Fruit fly (Drosophila melanogaster): ENCODE measurements around the gene CG9360.

Gene CG9360

DNA sequence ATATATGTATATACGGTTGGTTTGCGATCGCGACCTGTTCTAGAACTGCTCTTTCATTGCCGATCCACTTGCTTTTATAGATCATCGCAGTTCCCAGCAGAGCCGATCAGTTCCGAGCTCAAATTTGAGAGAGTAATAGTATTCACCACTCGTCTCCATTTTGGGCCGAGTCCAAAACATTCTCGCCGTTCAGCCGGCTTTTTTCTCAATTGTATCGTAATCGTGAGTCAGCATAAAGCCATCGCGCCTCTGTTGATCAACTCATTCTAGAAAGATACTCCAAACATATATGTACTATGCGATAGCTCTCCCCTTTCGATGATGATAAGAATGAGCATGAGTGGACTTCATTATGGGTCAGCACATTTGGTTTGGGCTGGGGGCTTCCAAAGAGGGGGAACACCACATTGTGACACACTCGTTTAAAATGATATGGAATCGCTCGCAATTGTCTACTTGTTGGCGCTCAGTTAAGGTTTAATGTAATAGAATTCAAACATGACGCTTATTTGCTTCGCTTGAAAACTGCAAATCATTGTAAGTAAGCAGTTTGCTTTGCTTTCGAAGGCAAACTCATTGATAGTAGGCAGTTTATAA, at the start of gene CG9360:
CG9360 (minus strand) TSS at position 51 of the 597 bp plus-strand sequence.
- no peak for TF ChIP-seq insv (optimal IDR thresholded peaks at IDR 0.05)
- TF ChIP-seq Myc (optimal IDR thresholded peaks at IDR 0.05) = no peak
- no peak for TF ChIP-seq psq (optimal IDR thresholded peaks at IDR 0.05)
- no peak for TF ChIP-seq h (optimal IDR thresholded peaks at IDR 0.05)
- no peak for TF ChIP-seq ttk (optimal IDR thresholded peaks at IDR 0.05)
- no peak for TF ChIP-seq Sin3A (optimal IDR thresholded peaks at IDR 0.05)

DNA sequence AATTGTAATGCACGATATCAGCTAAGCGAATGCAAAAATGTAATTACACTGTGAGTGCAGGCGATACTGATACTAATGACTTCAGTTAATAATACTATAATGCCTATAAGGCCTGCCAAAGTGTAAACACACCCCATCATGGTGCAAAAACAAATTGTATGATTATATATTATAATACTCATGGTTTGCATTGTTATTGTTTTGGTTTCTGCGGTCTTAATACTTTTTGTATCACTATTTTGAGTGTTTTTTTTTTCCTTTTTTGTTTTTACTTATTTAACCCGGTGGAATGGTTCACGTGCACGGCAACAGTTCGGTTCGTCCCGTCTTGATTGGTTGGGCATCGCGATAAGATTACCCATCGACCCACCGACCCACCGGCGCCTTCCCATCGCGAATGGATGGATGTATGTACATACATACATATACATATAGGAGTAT, 49.4 kb upstream of the CG9360 start:
- TF ChIP-seq insv (optimal IDR thresholded peaks at IDR 0.05) (no peak), psq (optimal IDR thresholded peaks at IDR 0.05) (no peak), h (optimal IDR thresholded peaks at IDR 0.05) (no peak), Myc (optimal IDR thresholded peaks at IDR 0.05) (no peak), Sin3A (optimal IDR thresholded peaks at IDR 0.05) (no peak), ttk (optimal IDR thresholded peaks at IDR 0.05) (no peak)

- TF ChIP-seq insv (optimal IDR thresholded peaks at IDR 0.05) = no peak
These were observed 48.4 kb upstream of the CG9360 start for dm6 chrX:11812828-11813227.

dm6 chrX:11806867-11807747, 42.7 kb upstream of the CG9360 start, which contains the start of gene Hsc70-3:
TSS of gene Hsc70-3 (minus strand) at chrX:11807117.
- peak; percentile 95 for TF ChIP-seq psq (optimal IDR thresholded peaks at IDR 0.05)
- TF ChIP-seq Sin3A (optimal IDR thresholded peaks at IDR 0.05) = no peak

DNA sequence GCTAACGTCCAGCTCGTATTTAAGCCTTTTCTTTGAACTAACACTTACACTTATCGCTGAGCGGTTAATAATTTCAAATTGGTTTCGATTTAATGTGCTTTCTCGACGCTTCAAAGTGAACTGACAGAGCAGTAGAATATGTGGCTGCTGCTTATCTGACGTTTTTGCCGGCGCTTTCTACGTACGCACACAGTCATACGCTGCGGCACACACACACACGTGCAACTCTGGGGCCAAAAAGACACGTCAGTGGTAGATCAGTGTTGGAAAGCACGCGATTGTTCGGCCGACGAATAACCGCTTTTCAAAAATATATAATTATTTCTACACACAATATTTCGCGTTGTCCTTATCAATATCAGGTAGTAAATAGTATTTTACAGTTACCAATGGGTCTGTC, 41.8 kb upstream of the CG9360 start:
- TF ChIP-seq Sin3A (optimal IDR thresholded peaks at IDR 0.05) (no peak), psq (optimal IDR thresholded peaks at IDR 0.05) (no peak), h (optimal IDR thresholded peaks at IDR 0.05) (no peak), Myc (optimal IDR thresholded peaks at IDR 0.05) (no peak), insv (optimal IDR thresholded peaks at IDR 0.05) (no peak), ttk (optimal IDR thresholded peaks at IDR 0.05) (no peak)

- TF ChIP-seq Sin3A (optimal IDR thresholded peaks at IDR 0.05) (no peak), insv (optimal IDR thresholded peaks at IDR 0.05) (no peak), h (optimal IDR thresholded peaks at IDR 0.05) (no peak), Myc (optimal IDR thresholded peaks at IDR 0.05) (no peak), ttk (optimal IDR thresholded peaks at IDR 0.05) (no peak), psq (optimal IDR thresholded peaks at IDR 0.05) (no peak)
These were observed 40.8 kb upstream of the CG9360 start for dm6 chrX:11805066-11805766.

DNA sequence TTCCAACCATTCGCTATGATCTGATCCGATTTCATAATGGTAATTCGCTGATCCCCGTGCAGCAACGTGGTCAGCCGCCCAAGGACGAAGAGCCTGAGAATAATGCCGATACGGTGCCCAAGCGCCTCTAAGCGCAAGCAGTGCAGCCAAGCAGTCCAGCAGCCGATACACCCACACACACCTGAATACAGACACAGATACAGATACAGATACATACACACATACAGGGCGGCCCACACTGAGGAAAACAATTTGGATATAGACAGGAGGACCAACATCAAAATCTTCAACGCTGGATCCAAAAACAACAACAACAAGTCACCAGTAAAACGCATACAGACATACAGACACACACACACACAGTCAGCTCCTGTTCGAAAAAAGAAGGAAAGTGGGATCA, 35.5 kb upstream of the CG9360 start:
- TF ChIP-seq insv (optimal IDR thresholded peaks at IDR 0.05) (no peak), psq (optimal IDR thresholded peaks at IDR 0.05) (no peak), h (optimal IDR thresholded peaks at IDR 0.05) (no peak), ttk (optimal IDR thresholded peaks at IDR 0.05) (no peak), Sin3A (optimal IDR thresholded peaks at IDR 0.05) (no peak), Myc (optimal IDR thresholded peaks at IDR 0.05) (no peak)

- TF ChIP-seq ttk (optimal IDR thresholded peaks at IDR 0.05) = no peak
- no peak for TF ChIP-seq insv (optimal IDR thresholded peaks at IDR 0.05)
- no peak for TF ChIP-seq Myc (optimal IDR thresholded peaks at IDR 0.05)
- no peak for TF ChIP-seq h (optimal IDR thresholded peaks at IDR 0.05)
- TF ChIP-seq psq (optimal IDR thresholded peaks at IDR 0.05) = no peak
These were observed 34.1 kb upstream of the CG9360 start for dm6 chrX:11798522-11798921.

DNA sequence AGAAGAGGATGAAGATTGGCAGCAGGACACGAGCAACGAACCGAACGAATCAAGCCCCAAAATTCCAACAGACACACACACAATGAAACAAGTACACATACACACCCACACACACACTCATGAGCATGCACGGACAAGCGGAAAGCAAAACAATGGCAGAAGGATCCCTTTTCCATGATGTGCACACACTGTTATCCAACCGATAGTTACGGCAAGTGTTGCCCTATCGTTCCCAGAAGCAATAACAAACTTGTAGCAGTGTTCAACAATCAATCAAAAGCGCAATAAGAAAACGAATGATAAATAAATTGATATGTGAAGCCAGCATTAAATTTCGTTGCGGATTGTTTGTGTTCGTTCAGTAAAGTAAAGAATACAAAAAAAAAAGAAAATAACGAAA, 32.5 kb upstream of the CG9360 start:
- TF ChIP-seq psq (optimal IDR thresholded peaks at IDR 0.05) = no peak
- TF ChIP-seq h (optimal IDR thresholded peaks at IDR 0.05) = no peak
- no peak for TF ChIP-seq insv (optimal IDR thresholded peaks at IDR 0.05)
- no peak for TF ChIP-seq Myc (optimal IDR thresholded peaks at IDR 0.05)
- no peak for TF ChIP-seq ttk (optimal IDR thresholded peaks at IDR 0.05)
- TF ChIP-seq Sin3A (optimal IDR thresholded peaks at IDR 0.05) = no peak

- TF ChIP-seq ttk (optimal IDR thresholded peaks at IDR 0.05) = no peak
- no peak for TF ChIP-seq psq (optimal IDR thresholded peaks at IDR 0.05)
- TF ChIP-seq Sin3A (optimal IDR thresholded peaks at IDR 0.05) = no peak
- no peak for TF ChIP-seq h (optimal IDR thresholded peaks at IDR 0.05)
- TF ChIP-seq insv (optimal IDR thresholded peaks at IDR 0.05) = no peak
- TF ChIP-seq Myc (optimal IDR thresholded peaks at IDR 0.05) = no peak
These were observed 29.0 kb upstream of the CG9360 start for dm6 chrX:11793434-11793833.

dm6 chrX:11792415-11793328, 28.3 kb upstream of the CG9360 start, which contains the start of gene CkIIbeta:
TSS of gene CkIIbeta (plus strand) at chrX:11792533.
- TF ChIP-seq psq (optimal IDR thresholded peaks at IDR 0.05) = no peak
- no peak for TF ChIP-seq ttk (optimal IDR thresholded peaks at IDR 0.05)
- TF ChIP-seq Myc (optimal IDR thresholded peaks at IDR 0.05) = no peak
- TF ChIP-seq insv (optimal IDR thresholded peaks at IDR 0.05) = no peak
- TF ChIP-seq Sin3A (optimal IDR thresholded peaks at IDR 0.05) = no peak
- TF ChIP-seq h (optimal IDR thresholded peaks at IDR 0.05) = no peak

Data from Kc167 (cell line).